Worm (Caenorhabditis elegans): Measurements from ENCODE around the gene F17E9.5.

The F17E9.5 gene

DNA sequence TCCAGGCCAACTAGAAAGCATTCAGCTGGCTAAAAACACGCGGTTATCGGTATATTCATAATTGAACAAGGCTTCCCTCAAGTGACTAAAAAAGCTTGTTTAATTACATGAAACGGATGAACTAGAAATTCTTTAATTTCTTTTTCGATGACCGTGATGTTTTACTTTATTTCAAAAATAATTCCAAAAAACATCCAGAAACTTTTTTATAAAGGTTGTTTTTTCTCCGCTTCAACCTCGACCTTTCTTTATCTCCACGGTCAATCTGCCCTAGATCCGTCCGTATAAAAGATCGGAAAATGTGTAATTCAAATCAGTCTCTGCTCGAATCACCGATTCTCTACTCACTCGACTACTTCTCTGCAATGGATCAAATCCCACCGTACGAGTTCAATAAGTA, at the start of gene F17E9.5:
F17E9.5 (plus strand) TSS at position 301 of the 400 bp plus-strand sequence.
- no peak for TF ChIP-seq zip-8 (tag; optimal IDR thresholded peaks at IDR 0.05)
- TF ChIP-seq nhr-76 (tag; optimal IDR thresholded peaks at IDR 0.05) = no peak
- no peak for TF ChIP-seq ces-1 (GFP tag; optimal IDR thresholded peaks at IDR 0.05)
- TF ChIP-seq pha-4 (tag; optimal IDR thresholded peaks at IDR 0.05) = no peak
- no peak for TF ChIP-seq unc-120 (tag; optimal IDR thresholded peaks at IDR 0.05; ENCODE audit: poor library complexity, severe bottlenecking)
- no peak for TF ChIP-seq nhr-237 (tag; optimal IDR thresholded peaks at IDR 0.05)

DNA sequence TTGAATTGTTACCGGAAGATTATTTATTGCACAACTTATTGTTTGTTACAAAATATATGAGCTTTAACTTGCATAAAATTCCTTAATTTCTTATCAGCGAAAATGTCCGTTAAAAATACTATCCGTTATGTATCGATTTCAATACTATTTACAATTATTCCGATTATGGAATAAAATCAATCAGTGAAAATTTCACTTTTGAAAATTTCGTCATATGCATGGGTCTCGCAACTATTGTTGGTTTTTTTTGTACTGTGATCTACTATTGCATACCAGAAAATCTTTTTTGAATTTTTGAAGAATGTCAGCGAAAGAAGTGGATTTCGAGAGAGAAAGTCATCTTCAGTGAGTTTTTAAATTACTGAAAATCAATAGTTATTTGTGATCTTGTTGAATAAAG, 48.4 kb upstream of the F17E9.5 start, which contains the start of gene nprl-3:
nprl-3 (plus strand) TSS at position 301 of the 400 bp plus-strand sequence.
- TF ChIP-seq drap-1 (GFP tag; optimal IDR thresholded peaks at IDR 0.05) = no peak
- no peak for TF ChIP-seq nhr-2 (tag; optimal IDR thresholded peaks at IDR 0.05)
- no peak for TF ChIP-seq cnd-1 (tag; optimal IDR thresholded peaks at IDR 0.05)
- no peak for TF ChIP-seq zip-8 (tag; optimal IDR thresholded peaks at IDR 0.05)
- no peak for TF ChIP-seq unc-120 (tag; optimal IDR thresholded peaks at IDR 0.05; ENCODE audit: poor library complexity, severe bottlenecking)
- TF ChIP-seq blmp-1 (tag; optimal IDR thresholded peaks at IDR 0.05) = no peak
- TF ChIP-seq bed-3 (GFP tag; optimal IDR thresholded peaks at IDR 0.05) = no peak
- no peak for TF ChIP-seq ces-1 (GFP tag; optimal IDR thresholded peaks at IDR 0.05)
- TF ChIP-seq pha-4 (tag; optimal IDR thresholded peaks at IDR 0.05) = no peak

ce11 chrIV:8299636-8300035, 46.0 kb upstream of the F17E9.5 start, which contains the start of gene F35H10.6:
Gene F35H10.6 (plus strand): TSS chrIV:8299936.
- TF ChIP-seq lsy-2 (tag; optimal IDR thresholded peaks at IDR 0.05) (no peak), lin-32 (GFP tag; optimal IDR thresholded peaks at IDR 0.05) (no peak), blmp-1 (tag; optimal IDR thresholded peaks at IDR 0.05) (no peak), nhr-2 (tag; optimal IDR thresholded peaks at IDR 0.05) (no peak), elt-3 (tag; optimal IDR thresholded peaks at IDR 0.05) (no peak), pha-4 (tag; optimal IDR thresholded peaks at IDR 0.05) (no peak), drap-1 (GFP tag; optimal IDR thresholded peaks at IDR 0.05) (no peak), lin-13 (tag; optimal IDR thresholded peaks at IDR 0.05) (no peak), hlh-1 (tag; optimal IDR thresholded peaks at IDR 0.05) (no peak)

ce11 chrIV:8300468-8300867, 45.1 kb upstream of the F17E9.5 start, which contains the start of gene F35H10.5:
Gene F35H10.5 (plus strand): TSS chrIV:8300768.
- no peak for TF ChIP-seq nhr-76 (tag; optimal IDR thresholded peaks at IDR 0.05)
- TF ChIP-seq blmp-1 (tag; optimal IDR thresholded peaks at IDR 0.05) = no peak
- TF ChIP-seq ztf-11 (tag; optimal IDR thresholded peaks at IDR 0.05) = no peak
- TF ChIP-seq drap-1 (GFP tag; optimal IDR thresholded peaks at IDR 0.05) = no peak
- TF ChIP-seq nhr-28 (tag; optimal IDR thresholded peaks at IDR 0.05) = no peak
- TF ChIP-seq nhr-2 (tag; optimal IDR thresholded peaks at IDR 0.05) = no peak
- TF ChIP-seq cnd-1 (tag; optimal IDR thresholded peaks at IDR 0.05) = no peak
- TF ChIP-seq elt-3 (tag; optimal IDR thresholded peaks at IDR 0.05) = no peak
- TF ChIP-seq snpc-4 (tag; optimal IDR thresholded peaks at IDR 0.05) = no peak
- no peak for TF ChIP-seq unc-62 (GFP tag; optimal IDR thresholded peaks at IDR 0.05)
- no peak for TF ChIP-seq ceh-43 (GFP tag; optimal IDR thresholded peaks at IDR 0.05)
- TF ChIP-seq lin-13 (tag; optimal IDR thresholded peaks at IDR 0.05) = no peak
- no peak for TF ChIP-seq ham-2 (GFP tag; optimal IDR thresholded peaks at IDR 0.05)
- TF ChIP-seq ces-1 (GFP tag; optimal IDR thresholded peaks at IDR 0.05) = no peak
- no peak for TF ChIP-seq flh-1 (GFP tag; optimal IDR thresholded peaks at IDR 0.05)
- no peak for TF ChIP-seq unc-120 (tag; optimal IDR thresholded peaks at IDR 0.05; ENCODE audit: poor library complexity, severe bottlenecking)
- TF ChIP-seq zip-8 (tag; optimal IDR thresholded peaks at IDR 0.05) = no peak
- TF ChIP-seq sptf-1 (tag; optimal IDR thresholded peaks at IDR 0.05) = no peak
- no peak for TF ChIP-seq tbx-8 (GFP tag; optimal IDR thresholded peaks at IDR 0.05)

DNA sequence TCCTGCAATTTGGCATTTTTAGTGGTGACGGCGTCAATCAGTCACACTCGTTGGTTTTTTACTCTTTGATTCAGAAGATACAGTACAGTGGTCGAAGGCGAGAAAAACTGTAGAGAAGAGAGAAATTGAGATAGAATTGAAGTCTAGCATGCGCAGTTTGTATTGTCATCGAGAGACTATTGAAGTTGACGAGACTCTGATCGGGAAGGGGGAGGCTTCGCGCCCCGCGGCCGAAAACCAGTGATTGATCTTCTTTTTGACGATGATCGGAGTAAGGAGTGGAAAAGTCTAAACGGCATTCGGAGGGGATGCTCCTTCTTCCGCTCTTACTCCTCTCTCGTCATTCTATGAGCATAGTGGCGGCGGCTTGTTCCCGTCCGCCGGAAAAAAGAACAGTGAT, 43.7 kb upstream of the F17E9.5 start:
- TF ChIP-seq nhr-237 (tag; optimal IDR thresholded peaks at IDR 0.05) (peak; percentile 7), nhr-28 (tag; optimal IDR thresholded peaks at IDR 0.05) (no peak), ceh-43 (GFP tag; optimal IDR thresholded peaks at IDR 0.05) (no peak)

DNA sequence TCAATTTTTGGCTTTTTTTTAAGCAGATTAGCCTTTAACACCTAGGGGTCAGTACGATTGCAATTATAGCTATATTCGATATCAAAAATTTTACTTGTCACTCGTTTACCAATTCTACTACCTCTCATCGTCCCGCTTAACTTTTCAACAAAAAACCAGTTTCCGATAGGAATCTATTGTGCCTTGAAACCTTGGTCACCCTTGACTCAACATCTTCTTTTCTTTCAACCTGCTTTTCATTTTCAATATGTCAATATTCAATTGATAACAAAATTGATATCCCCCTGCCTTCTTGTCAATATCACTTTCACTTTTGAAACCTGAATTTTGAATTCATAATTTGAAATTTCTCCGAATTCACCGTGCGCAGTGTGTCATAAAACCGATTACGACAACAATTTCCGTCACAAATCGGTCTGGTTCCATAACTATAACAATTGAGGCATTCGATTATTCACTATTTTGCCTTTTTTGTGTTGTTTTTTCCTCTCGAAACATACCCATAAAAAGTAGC, 42.9 kb upstream of the F17E9.5 start:
- TF ChIP-seq blmp-1 (tag; optimal IDR thresholded peaks at IDR 0.05) (peak; percentile 61), cnd-1 (tag; optimal IDR thresholded peaks at IDR 0.05) (no peak)

DNA sequence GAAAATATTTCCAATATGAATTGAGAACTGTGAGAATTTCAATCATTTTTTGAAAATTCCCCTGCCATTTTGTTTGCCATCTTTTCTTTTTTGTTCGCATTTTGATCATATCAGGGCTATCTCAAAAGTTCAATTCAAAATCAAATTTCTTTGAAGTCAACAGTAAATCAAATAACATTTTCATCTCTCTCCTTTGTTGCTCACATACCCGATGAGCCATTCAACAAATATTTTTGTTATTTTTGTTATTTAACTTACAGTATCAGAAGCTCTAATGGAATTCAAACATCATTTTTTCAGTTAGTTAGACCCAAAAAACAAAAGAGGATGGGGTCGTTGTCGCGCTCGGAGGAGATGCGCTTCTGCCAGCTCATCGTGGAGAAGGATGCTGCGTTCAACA, 42.0 kb upstream of the F17E9.5 start, which contains the start of gene vha-5:
vha-5 (plus strand) TSS at position 301 of the 400 bp plus-strand sequence.
- no peak for TF ChIP-seq tbx-8 (GFP tag; optimal IDR thresholded peaks at IDR 0.05)
- no peak for TF ChIP-seq unc-39 (tag; optimal IDR thresholded peaks at IDR 0.05)
